Worm (Caenorhabditis elegans) whole organism, young adult: Measurements from ENCODE around the gene denn-4.

Experiments
- B0019.2 ChIP-seq: fragments of 200-800 bp; sonication (Bioruptor generic); conservative IDR thresholded peaks from 2 replicates; pipeline ENCODE4 v1.3.6; 2022; ENCODE audit warnings: missing genetic modification reagents, missing genetic modification characterization, missing compliant biosample characterization
- C17E4.6 ChIP-seq: fragments of 200-800 bp; sonication (Bioruptor generic); IDR thresholded peaks from 2 replicates; pipeline ENCODE4 v1.3.6; 2022; ENCODE audit warnings: missing genetic modification reagents, missing genetic modification characterization, missing compliant biosample characterization
- D2030.7 ChIP-seq: fragments of 200-800 bp; sonication (Bioruptor generic); IDR thresholded peaks from 2 replicates; pipeline ENCODE4 v1.3.6; 2022; ENCODE audit warnings: missing genetic modification reagents, missing genetic modification characterization, missing compliant biosample characterization
- F10E7.11 ChIP-seq: sonication (generic microtip); optimal IDR thresholded peaks from 2 replicates; lab custom pipeline; 2017; ENCODE audit warnings: mild to moderate bottlenecking, missing genetic modification characterization, moderate library complexity, missing compliant biosample characterization
- F23B12.7 ChIP-seq: sonication (generic microtip); optimal IDR thresholded peaks from 2 replicates; lab custom pipeline; 2017; ENCODE audit warnings: missing genetic modification characterization, mild to moderate bottlenecking, missing compliant biosample characterization, antibody characterized with exemption, moderate library complexity; ENCODE audit not compliant: insufficient read depth
- F33H1.4 ChIP-seq: fragments of 200-800 bp; sonication (Bioruptor generic); IDR thresholded peaks from 2 replicates; pipeline ENCODE4 v1.3.6; 2022; ENCODE audit warnings: missing genetic modification reagents, missing genetic modification characterization, missing compliant biosample characterization
- F37B4.10 ChIP-seq: fragments of 200-800 bp; sonication (Bioruptor generic); IDR thresholded peaks from 2 replicates; pipeline ENCODE4 v1.3.6; 2022; ENCODE audit warnings: missing genetic modification characterization, missing compliant biosample characterization
- F49E8.2 ChIP-seq: sonication (generic microtip); optimal IDR thresholded peaks from 3 replicates; lab custom pipeline; 2017; ENCODE audit warnings: missing genetic modification characterization, mild to moderate bottlenecking, missing compliant biosample characterization, antibody characterized with exemption, moderate library complexity; ENCODE audit not compliant: insufficient read depth
- F52B5.7 ChIP-seq: sonication (generic microtip); optimal IDR thresholded peaks from 2 replicates; lab custom pipeline; 2016; ENCODE audit warnings: mild to moderate bottlenecking, missing genetic modification characterization, missing compliant biosample characterization
- F57A8.1 ChIP-seq: fragments of 200-800 bp; sonication (Bioruptor generic); optimal IDR thresholded peaks from 2 replicates; lab custom pipeline; 2018; ENCODE audit warnings: mild to moderate bottlenecking, missing genetic modification characterization, moderate library complexity, missing compliant biosample characterization
- Y53G8AR.9 ChIP-seq: fragments of 200-800 bp; sonication (Bioruptor generic); conservative IDR thresholded peaks from 2 replicates; pipeline ENCODE4 v1.3.6; 2022; ENCODE audit warnings: missing genetic modification reagents, missing genetic modification characterization, missing compliant biosample characterization
- attf-5 ChIP-seq: fragments of 200-800 bp; sonication (Bioruptor generic); optimal IDR thresholded peaks from 2 replicates; lab custom pipeline; 2018; ENCODE audit warnings: mild to moderate bottlenecking, missing genetic modification characterization, missing compliant biosample characterization
- cebp-2 ChIP-seq: fragments of 200-800 bp; sonication (Bioruptor generic); IDR thresholded peaks from 2 replicates; pipeline ENCODE4 v1.3.6; 2022; ENCODE audit warnings: missing genetic modification characterization, missing compliant biosample characterization
- ceh-27 ChIP-seq: fragments of 200-800 bp; sonication (Bioruptor generic); optimal IDR thresholded peaks from 2 replicates; lab custom pipeline; 2018; ENCODE audit warnings: mild to moderate bottlenecking, missing genetic modification characterization, moderate library complexity, missing compliant biosample characterization
- ceh-40 ChIP-seq: fragments of 200-800 bp; sonication (Bioruptor generic); IDR thresholded peaks from 2 replicates; pipeline ENCODE4 v1.3.6; 2022; ENCODE audit warnings: missing genetic modification characterization, missing compliant biosample characterization
- ceh-58 ChIP-seq: fragments of 200-800 bp; sonication (Bioruptor generic); IDR thresholded peaks from 2 replicates; pipeline ENCODE4 v1.3.6; 2022; ENCODE audit warnings: missing genetic modification characterization, missing compliant biosample characterization
- ceh-91 ChIP-seq: fragments of 200-800 bp; sonication (Bioruptor generic); IDR thresholded peaks from 2 replicates; pipeline ENCODE4 v1.3.6; 2022; ENCODE audit warnings: missing genetic modification reagents, missing genetic modification characterization, missing compliant biosample characterization
- chd-7 ChIP-seq: sonication (generic microtip); optimal IDR thresholded peaks from 2 replicates; lab custom pipeline; 2016; ENCODE audit warnings: mild to moderate bottlenecking, missing genetic modification characterization, moderate library complexity, missing compliant biosample characterization
- die-1 ChIP-seq: sonication (generic microtip); optimal IDR thresholded peaks from 2 replicates; lab custom pipeline; 2016; ENCODE audit warnings: missing genotype, mild to moderate bottlenecking, missing genetic modification characterization, missing compliant biosample characterization
- dox-1 ChIP-seq: fragments of 200-800 bp; sonication (Bioruptor generic); IDR thresholded peaks from 2 replicates; pipeline ENCODE4 v1.3.6; 2022; ENCODE audit warnings: missing genetic modification reagents, missing genetic modification characterization, missing compliant biosample characterization
- dpl-1 ChIP-seq: fragments of 150-350 bp; optimal IDR thresholded peaks from 2 replicates; lab custom pipeline; 2014; ENCODE audit warnings: missing biosample characterization, missing genetic modification reagents, missing genetic modification characterization
- egrh-3 ChIP-seq: fragments of 200-800 bp; sonication (Bioruptor generic); IDR thresholded peaks from 2 replicates; pipeline ENCODE4 v1.3.6; 2022; ENCODE audit warnings: missing genetic modification reagents, missing genetic modification characterization, missing compliant biosample characterization
- ets-4 ChIP-seq: fragments of 200-800 bp; sonication (Bioruptor generic); optimal IDR thresholded peaks from 2 replicates; lab custom pipeline; 2018; ENCODE audit warnings: mild to moderate bottlenecking, missing genetic modification characterization, missing compliant biosample characterization
- gei-17 ChIP-seq: fragments of 200-800 bp; sonication (Bioruptor generic); optimal IDR thresholded peaks from 2 replicates; lab custom pipeline; 2018; ENCODE audit warnings: mild to moderate bottlenecking, missing genetic modification characterization, missing compliant biosample characterization
- hmg-1.2 ChIP-seq: fragments of 200-800 bp; sonication (Bioruptor generic); IDR thresholded peaks from 2 replicates; pipeline ENCODE4 v1.3.6; 2022; ENCODE audit warnings: missing genetic modification reagents, missing genetic modification characterization, missing compliant biosample characterization
- lin-54 ChIP-seq: fragments of 200-800 bp; sonication (Bioruptor generic); optimal IDR thresholded peaks from 2 replicates; lab custom pipeline; 2018; ENCODE audit warnings: mild to moderate bottlenecking, missing genetic modification characterization, missing compliant biosample characterization
- lsy-27 ChIP-seq: sonication (generic microtip); optimal IDR thresholded peaks from 2 replicates; lab custom pipeline; 2017; ENCODE audit warnings: missing genetic modification characterization, mild to moderate bottlenecking, missing compliant biosample characterization, antibody characterized with exemption, missing genotype, borderline replicate concordance; ENCODE audit not compliant: insufficient read depth
- madf-8 ChIP-seq: fragments of 200-800 bp; sonication (Bioruptor generic); conservative IDR thresholded peaks from 2 replicates; pipeline ENCODE4 v1.3.6; 2022; ENCODE audit warnings: missing genetic modification reagents, missing genetic modification characterization, missing compliant biosample characterization
- nfya-1 ChIP-seq: sonication (generic microtip); optimal IDR thresholded peaks from 2 replicates; lab custom pipeline; 2017; ENCODE audit warnings: antibody characterized with exemption, missing compliant biosample characterization, missing genetic modification characterization, borderline replicate concordance; ENCODE audit not compliant: insufficient read depth
- nfyb-1 ChIP-seq: fragments of 200-800 bp; sonication (Bioruptor generic); IDR thresholded peaks from 2 replicates; pipeline ENCODE4 v1.3.6; 2022; ENCODE audit warnings: missing genetic modification reagents, missing genetic modification characterization, missing compliant biosample characterization
- nhr-120 ChIP-seq: fragments of 200-800 bp; sonication (Bioruptor generic); IDR thresholded peaks from 2 replicates; pipeline ENCODE4 v1.3.6; 2022; ENCODE audit warnings: missing genetic modification characterization, missing compliant biosample characterization
- nhr-179 ChIP-seq: sonication (generic microtip); optimal IDR thresholded peaks from 2 replicates; lab custom pipeline; 2016; ENCODE audit warnings: mild to moderate bottlenecking, missing genetic modification characterization, missing compliant biosample characterization
- nhr-90 ChIP-seq: sonication (generic microtip); optimal IDR thresholded peaks from 2 replicates; lab custom pipeline; 2016; ENCODE audit warnings: missing genotype, mild to moderate bottlenecking, missing genetic modification characterization, missing compliant biosample characterization
- rec-8 ChIP-seq, 2 experiments: sonication (generic microtip); optimal IDR thresholded peaks; 2 replicates each; lab custom pipeline; 2016; ENCODE audit warnings: mild to moderate bottlenecking in 2 of 2, missing genetic modification characterization in 2 of 2, missing genetic modification reagents in 2 of 2, missing genotype in 2 of 2, missing biosample characterization in 1 of 2, missing compliant biosample characterization in 1 of 2, moderate library complexity in 1 of 2
- rpc-1 ChIP-seq, 2 experiments: fragments of 150-350 bp in 1 of 2; sonication (generic microtip) in 1 of 2; optimal IDR thresholded peaks; 2 replicates each; lab custom pipeline; 2014 to 2018; ENCODE audit warnings: missing biosample characterization in 1 of 2, missing genetic modification characterization in 1 of 2, missing genetic modification reagents in 1 of 2, missing genotype in 1 of 2
- snpc-1.1 ChIP-seq: sonication (generic microtip); optimal IDR thresholded peaks from 2 replicates; lab custom pipeline; 2017; ENCODE audit warnings: missing genetic modification characterization, mild to moderate bottlenecking, missing compliant biosample characterization, antibody characterized with exemption, moderate library complexity, missing genotype, missing genetic modification reagents; ENCODE audit not compliant: insufficient read depth
- snpc-3.4 ChIP-seq: sonication (generic microtip); optimal IDR thresholded peaks from 2 replicates; lab custom pipeline; 2017; ENCODE audit warnings: missing genetic modification characterization, mild to moderate bottlenecking, missing compliant biosample characterization, antibody characterized with exemption, moderate library complexity, missing genotype, missing genetic modification reagents
- snpc-4 ChIP-seq, 5 experiments: fragments of 150-350 bp in 1 of 5; sonication (generic microtip) in 4 of 5; optimal IDR thresholded peaks; 2 replicates each; lab custom pipeline; 2014 to 2018; ENCODE audit warnings: missing genetic modification characterization in 5 of 5, missing biosample characterization in 3 of 5, antibody characterized with exemption in 2 of 5, mild to moderate bottlenecking in 2 of 5, missing compliant biosample characterization in 2 of 5, missing genotype in 2 of 5, moderate library complexity in 2 of 5, missing genetic modification reagents in 1 of 5
- tbp1 ChIP-seq: fragments of 200-800 bp; sonication (Bioruptor generic); optimal IDR thresholded peaks from 2 replicates; lab custom pipeline; 2018; ENCODE audit warnings: mild to moderate bottlenecking, missing genetic modification characterization, missing compliant biosample characterization
- zfh-2 ChIP-seq: fragments of 200-800 bp; sonication (Bioruptor generic); conservative IDR thresholded peaks from 2 replicates; pipeline ENCODE4 v1.3.6; 2022; ENCODE audit warnings: missing genetic modification reagents, missing genetic modification characterization, missing compliant biosample characterization
- ztf-22 ChIP-seq: fragments of 200-800 bp; sonication (Bioruptor generic); optimal IDR thresholded peaks from 2 replicates; lab custom pipeline; 2018; ENCODE audit warnings: mild to moderate bottlenecking, missing genetic modification characterization, moderate library complexity, missing compliant biosample characterization
- ztf-25 ChIP-seq: fragments of 200-800 bp; sonication (Bioruptor generic); IDR thresholded peaks from 2 replicates; pipeline ENCODE4 v1.3.6; 2022; ENCODE audit warnings: missing genetic modification reagents, missing genetic modification characterization, missing compliant biosample characterization
- ztf-3 ChIP-seq: fragments of 200-800 bp; sonication (Bioruptor generic); optimal IDR thresholded peaks from 2 replicates; lab custom pipeline; 2018; ENCODE audit warnings: mild to moderate bottlenecking, missing genetic modification characterization, missing compliant biosample characterization

Gene denn-4

ce11 chrIV:1904072-1904671 lies 19.6 kb upstream of the denn-4 start:
- TF ChIP-seq cebp-2 (GFP tag; lab: Robert Waterston, UW) (no peak), lsy-27 (tag; lab: Kevin White, UChicago) (no peak), F23B12.7 (no peak), die-1 (tag; lab: Kevin White, UChicago) (no peak), snpc-4 (GFP tag; optimal IDR thresholded peaks at IDR 0.05; lab: Kevin White, UChicago) (no peak), snpc-4 (tag; optimal IDR thresholded peaks at IDR 0.05; lab: Kevin White, UChicago) (no peak), F33H1.4 (no peak), ceh-40 (no peak), rpc-1 (optimal IDR thresholded peaks at IDR 0.05; lab: Kevin White, UChicago) (no peak), rpc-1 (tag; optimal IDR thresholded peaks at IDR 0.05; lab: Kevin White, UChicago) (no peak), nhr-179 (tag; lab: Kevin White, UChicago) (no peak), B0019.2 (no peak), egrh-3 (GFP tag; lab: Robert Waterston, UW) (peak; percentile 60; the same call in 1 of the 2 replicates), madf-8 (no peak), hmg-1.2 (GFP tag; lab: Robert Waterston, UW) (peak; percentile 45; the same call in 1 of the 2 replicates), F49E8.2 (no peak), nfyb-1 (GFP tag; lab: Robert Waterston, UW) (peak; percentile 98), ztf-25 (no peak), lin-54 (no peak), zfh-2 (GFP tag; lab: Robert Waterston, UW) (peak; percentile 82), ztf-3 (no peak), Y53G8AR.9 (GFP tag; lab: Robert Waterston, UW) (no peak)
- TF ChIP-seq, all 124 proteins: peak for 4

DNA sequence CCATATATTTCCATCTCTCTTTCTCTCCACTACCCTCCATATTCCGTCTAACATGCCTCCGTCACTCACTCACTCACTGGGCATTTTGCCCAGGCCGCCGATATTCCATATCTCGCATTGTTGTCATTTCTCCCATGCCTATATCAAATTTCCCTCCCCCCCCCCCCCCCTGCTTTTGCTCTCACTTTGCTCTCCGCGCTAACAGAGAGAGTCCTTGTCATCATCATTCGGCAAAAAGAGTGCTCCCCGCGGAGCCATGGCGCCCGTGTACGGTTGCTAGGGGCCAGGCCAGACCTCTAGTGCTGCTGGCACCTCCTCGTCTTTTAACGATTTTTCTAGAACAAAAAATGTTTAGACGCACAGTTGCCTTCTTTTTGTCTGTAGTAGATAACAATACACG lies 18.6 kb upstream of the denn-4 start:
- TF ChIP-seq tbp1 (GFP tag; lab: Kevin White, UChicago), result no peak
- TF ChIP-seq zfh-2 (GFP tag; lab: Robert Waterston, UW), result peak; percentile 76
- no peak for TF ChIP-seq ceh-27
- TF ChIP-seq C17E4.6 (GFP tag; lab: Robert Waterston, UW), result no peak
- TF ChIP-seq dox-1, result peak; percentile 26; the same call in 1 of the 2 replicates
- no peak for TF ChIP-seq nhr-120 (GFP tag; lab: Robert Waterston, UW)
- no peak for TF ChIP-seq ztf-22 (GFP tag; lab: Kevin White, UChicago)
- TF ChIP-seq ztf-3, result no peak
- no peak for TF ChIP-seq rec-8 (tag; optimal IDR thresholded peaks at IDR 0.05; lab: Kevin White, UChicago)
- peak; percentile 10; the same call in 1 of the 2 replicates for TF ChIP-seq egrh-3 (GFP tag; lab: Robert Waterston, UW)
- no peak for TF ChIP-seq dpl-1
- TF ChIP-seq F10E7.11, result no peak
- TF ChIP-seq snpc-1.1 (tag; lab: Kevin White, UChicago), result no peak
- TF ChIP-seq snpc-3.4 (tag; lab: Kevin White, UChicago), result no peak
- TF ChIP-seq ets-4, result no peak
- TF ChIP-seq, all 124 proteins: peak for 3

DNA sequence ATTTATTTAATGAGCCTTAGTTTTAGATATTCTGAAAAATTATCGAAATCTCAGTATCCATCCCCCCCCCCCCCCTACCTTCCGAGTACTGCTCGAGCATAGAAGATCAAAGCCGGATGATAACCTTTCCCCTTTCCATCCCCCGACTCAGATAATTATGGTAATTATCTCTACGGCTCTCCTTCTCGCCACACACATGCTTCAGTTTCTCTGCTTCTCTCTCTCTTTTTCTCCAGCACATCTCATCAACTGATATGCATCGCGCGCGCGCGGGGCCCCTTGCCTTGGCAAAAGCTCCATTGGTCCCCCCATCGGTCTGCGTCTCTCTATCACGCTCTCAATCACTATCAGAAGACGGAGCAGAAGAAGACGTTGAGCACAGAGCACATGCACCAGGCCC lies 17.1 kb upstream of the denn-4 start:
- no peak for TF ChIP-seq B0019.2
- no peak for TF ChIP-seq D2030.7 (GFP tag; lab: Robert Waterston, UW)
- TF ChIP-seq nfya-1 (tag; lab: Kevin White, UChicago), result no peak
- no peak for TF ChIP-seq F37B4.10 (GFP tag; lab: Robert Waterston, UW)
- no peak for TF ChIP-seq ceh-91
- TF ChIP-seq ztf-25, result 0 out of 2 replicates have a peak, but pooled peaks have one; percentile 49
- TF ChIP-seq ceh-27, result no peak
- TF ChIP-seq F52B5.7 (tag; lab: Kevin White, UChicago), result no peak
- no peak for TF ChIP-seq tbp1 (GFP tag; lab: Kevin White, UChicago)
- peak; percentile 1 for TF ChIP-seq chd-7
- TF ChIP-seq ceh-58 (GFP tag; lab: Robert Waterston, UW), result no peak
- TF ChIP-seq gei-17 (GFP tag; lab: Kevin White, UChicago), result no peak
- TF ChIP-seq madf-8, result no peak
- TF ChIP-seq F57A8.1, result no peak
- TF ChIP-seq dox-1, result no peak
- no peak for TF ChIP-seq attf-5 (GFP tag; lab: Kevin White, UChicago)
- TF ChIP-seq zfh-2 (GFP tag; lab: Robert Waterston, UW), result peak; percentile 80
- no peak for TF ChIP-seq Y53G8AR.9 (GFP tag; lab: Robert Waterston, UW)
- TF ChIP-seq F23B12.7, result no peak
- no peak for TF ChIP-seq nhr-90 (tag; lab: Kevin White, UChicago)
